Worm (Caenorhabditis elegans): ENCODE measurements around the gene H03E18.2.
"Not testable (repeated sequence)": the region's sequence is repeated elsewhere in the genome, so short reads cannot be mapped to it uniquely, and the experiment has no call there.

Gene H03E18.2

ce11 chrX:8545971-8546442, 25.7 kb upstream of the H03E18.2 start, which contains the start of gene sdha-1 (continued):
- TF ChIP-seq ceh-62 (tag; optimal IDR thresholded peaks at IDR 0.05) (no peak), lin-29 (GFP tag; IDR thresholded peaks at IDR 0.05) (0 out of 2 replicates have a peak, but pooled peaks have one; percentile 13), R02D3.7 (tag; optimal IDR thresholded peaks at IDR 0.05) (no peak), egl-43 (GFP tag; IDR thresholded peaks at IDR 0.05) (no peak), spr-1 (tag; optimal IDR thresholded peaks at IDR 0.05) (peak; percentile 71), dmd-6 (GFP tag; IDR thresholded peaks at IDR 0.05) (peak; percentile 88), dpl-1 (GFP tag; optimal IDR thresholded peaks at IDR 0.05) (peak; percentile 80), mdl-1 (tag; optimal IDR thresholded peaks at IDR 0.05) (peak; percentile 45 to 96), madf-9 (GFP tag; conservative IDR thresholded peaks at IDR 0.05) (no peak), ctbp-1 (GFP tag; IDR thresholded peaks at IDR 0.05) (peak; percentile 79), pqm-1 (tag; optimal IDR thresholded peaks at IDR 0.05) (peak; percentile 67), gei-8 (GFP tag; optimal IDR thresholded peaks at IDR 0.05) (no peak), daf-8 (GFP tag; IDR thresholded peaks at IDR 0.05) (no peak), snpc-4 (tag; optimal IDR thresholded peaks at IDR 0.05) (no peak), tag-97 (GFP tag; IDR thresholded peaks at IDR 0.05) (no peak), skn-1 (tag; optimal IDR thresholded peaks at IDR 0.05) (peak; percentile 36), lim-7 (GFP tag; IDR thresholded peaks at IDR 0.05) (no peak), madf-5 (GFP tag; IDR thresholded peaks at IDR 0.05) (no peak), nhr-28 (tag; optimal IDR thresholded peaks at IDR 0.05) (peak; percentile 87), hlh-11 (tag; optimal IDR thresholded peaks at IDR 0.05) (peak; percentile 96), spr-3 (GFP tag; optimal IDR thresholded peaks at IDR 0.05) (no peak)

DNA sequence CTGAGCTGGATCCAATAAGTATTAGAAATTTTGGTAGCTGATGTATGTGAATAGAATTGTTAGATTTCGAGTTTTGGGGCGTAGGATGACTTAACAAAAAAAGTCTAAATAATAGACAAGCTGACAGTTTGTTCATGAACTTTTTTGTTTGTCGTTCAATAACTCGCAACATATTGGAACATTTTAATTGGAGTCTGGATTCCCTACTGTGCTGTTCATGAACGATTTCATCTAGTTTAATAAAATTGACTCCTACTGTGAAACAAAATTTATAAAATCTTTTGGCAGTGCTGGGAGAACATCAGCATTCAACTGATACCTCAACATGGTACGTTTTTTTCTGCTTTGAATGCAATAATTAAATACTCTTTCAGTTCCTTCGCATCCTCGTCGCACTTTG, 21.3 kb upstream of the H03E18.2 start, which contains the start of gene nspc-7:
nspc-7 (plus strand) TSS at position 301 of the 400 bp plus-strand sequence.
- TF ChIP-seq R02D3.7 (tag; optimal IDR thresholded peaks at IDR 0.05); attf-4 (tag; optimal IDR thresholded peaks at IDR 0.05); daf-19 (GFP tag; conservative IDR thresholded peaks at IDR 0.05): not testable (repeated sequence)

DNA sequence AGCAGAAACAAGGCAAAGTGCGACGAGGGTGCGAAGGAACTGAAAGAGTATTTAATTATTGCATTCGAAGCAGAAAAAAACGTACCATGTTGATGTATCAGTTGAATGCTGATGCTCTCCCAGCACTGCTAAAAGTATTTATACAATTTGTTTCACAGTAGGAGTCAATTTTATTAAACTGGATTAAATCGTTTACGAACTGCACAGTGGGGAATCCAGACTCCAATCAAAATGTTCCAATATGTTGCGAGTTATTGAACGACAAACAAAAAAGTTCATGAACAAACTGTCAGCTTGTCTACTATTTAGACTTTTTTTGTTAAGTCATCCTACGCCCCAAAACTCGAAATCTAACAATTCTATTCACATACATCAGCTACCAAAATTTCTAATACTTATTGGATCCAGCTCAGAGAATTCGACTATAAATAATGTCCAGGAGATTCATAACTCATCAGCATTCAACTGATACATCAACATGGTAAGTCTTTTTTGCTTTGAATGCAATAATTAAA, 18.0 kb upstream of the H03E18.2 start, which contains the start of the genes nspc-4 and nspc-5:
nspc-4 (minus strand) TSS at position 101 of the 515 bp plus-strand sequence.
nspc-5 (plus strand) TSS at position 465 of the 515 bp plus-strand sequence.
- TF ChIP-seq php-3 (GFP tag; IDR thresholded peaks at IDR 0.05); egl-27 (tag; optimal IDR thresholded peaks at IDR 0.05); nhr-28 (tag; optimal IDR thresholded peaks at IDR 0.05): not testable (repeated sequence)

- no peak for TF ChIP-seq F10B5.3 (tag; optimal IDR thresholded peaks at IDR 0.05)
Measured at ce11 chrX:8536791-8537190, 16.5 kb upstream of the H03E18.2 start, which contains the start of gene nspc-3. Gene nspc-3 (plus strand): TSS chrX:8537091.

ce11 chrX:8535006-8535405, 14.7 kb upstream of the H03E18.2 start, which contains the start of gene nspc-1:
Gene nspc-1 (minus strand): TSS chrX:8535106.
- not testable (repeated sequence) for TF ChIP-seq cey-2 (tag; optimal IDR thresholded peaks at IDR 0.05; ENCODE audit: borderline replicate concordance, insufficient read depth); nhr-102 (tag; optimal IDR thresholded peaks at IDR 0.05); egl-27 (tag; optimal IDR thresholded peaks at IDR 0.05)

- no peak for TF ChIP-seq lin-13 (GFP tag; optimal IDR thresholded peaks at IDR 0.05)
- TF ChIP-seq hlh-30 (tag; optimal IDR thresholded peaks at IDR 0.05; ENCODE audit: insufficient read depth), result no peak
- no peak for TF ChIP-seq Y5F2A.4 (GFP tag; optimal IDR thresholded peaks at IDR 0.05)
- TF ChIP-seq zip-2 (tag; optimal IDR thresholded peaks at IDR 0.05), result no peak
- TF ChIP-seq F44E2.7 (GFP tag; IDR thresholded peaks at IDR 0.05), result no peak
- TF ChIP-seq nhr-11 (tag; optimal IDR thresholded peaks at IDR 0.05), result no peak
- TF ChIP-seq tag-97 (GFP tag; IDR thresholded peaks at IDR 0.05), result no peak
- TF ChIP-seq lir-3 (tag; optimal IDR thresholded peaks at IDR 0.05), result no peak
- TF ChIP-seq daf-12 (tag; optimal IDR thresholded peaks at IDR 0.05), result no peak
- no peak for TF ChIP-seq saeg-2 (GFP tag; IDR thresholded peaks at IDR 0.05)
- TF ChIP-seq vab-7 (GFP tag; IDR thresholded peaks at IDR 0.05), result no peak
Measured at ce11 chrX:8527950-8528349, 7.6 kb upstream of the H03E18.2 start, which contains the start of gene flp-5. Gene flp-5 (plus strand): TSS chrX:8528250.
